Fruit fly (Drosophila melanogaster) whole organism, embryonic: ENCODE data around the gene CG18581.

Experiments used
- Abd-B ChIP-seq: fragments of 200-800 bp; sonication (Bioruptor generic); optimal IDR thresholded peaks from 2 replicates; lab custom pipeline; 2018; ENCODE audit warnings: missing biosample characterization, mild to moderate bottlenecking, missing genetic modification characterization, moderate library complexity
- Asciz ChIP-seq: fragments of 200-800 bp; sonication (Bioruptor generic); optimal IDR thresholded peaks from 2 replicates; lab custom pipeline; 2017; ENCODE audit warnings: missing biosample characterization, mild to moderate bottlenecking, missing genetic modification characterization, missing genetic modification reagents
- Atf3 ChIP-seq: fragments of 200-800 bp; sonication (Bioruptor generic); optimal IDR thresholded peaks from 3 replicates; lab custom pipeline; 2016; ENCODE audit warnings: missing biosample characterization, missing genetic modification characterization
- BtbVII ChIP-seq: fragments of 200-800 bp; sonication (Bioruptor generic); optimal IDR thresholded peaks from 3 replicates; lab custom pipeline; 2017; ENCODE audit warnings: missing biosample characterization, mild to moderate bottlenecking, missing genetic modification characterization
- CG11504 ChIP-seq: fragments of 200-800 bp; sonication (Bioruptor generic); optimal IDR thresholded peaks from 3 replicates; lab custom pipeline; 2019; ENCODE audit warnings: missing biosample characterization, mild to moderate bottlenecking, missing genetic modification characterization, moderate library complexity
- CG12071 ChIP-seq: fragments of 200-800 bp; sonication (Bioruptor generic); optimal IDR thresholded peaks from 3 replicates; lab custom pipeline; 2018; ENCODE audit warnings: missing biosample characterization, mild to moderate bottlenecking, missing genetic modification characterization
- CG12155 ChIP-seq: fragments of 200-800 bp; sonication (Bioruptor generic); optimal IDR thresholded peaks from 3 replicates; lab custom pipeline; 2016; ENCODE audit warnings: missing biosample characterization, missing genetic modification characterization
- CG13296 ChIP-seq: fragments of 200-800 bp; sonication (Bioruptor generic); optimal IDR thresholded peaks from 3 replicates; lab custom pipeline; 2018; ENCODE audit warnings: missing biosample characterization, mild to moderate bottlenecking, missing genetic modification characterization
- CG13424 ChIP-seq: fragments of 200-800 bp; sonication (Bioruptor generic); optimal IDR thresholded peaks from 2 replicates; lab custom pipeline; 2019; ENCODE audit warnings: missing biosample characterization, mild to moderate bottlenecking, missing genetic modification characterization, moderate library complexity
- CG13624 ChIP-seq: fragments of 200-800 bp; sonication (Bioruptor generic); optimal IDR thresholded peaks from 2 replicates; lab custom pipeline; 2016; ENCODE audit warnings: missing biosample characterization, missing genetic modification characterization
- CG15514 ChIP-seq: fragments of 200-800 bp; sonication (Bioruptor generic); optimal IDR thresholded peaks from 3 replicates; lab custom pipeline; 2017; ENCODE audit warnings: missing biosample characterization, missing genetic modification characterization, mild to moderate bottlenecking, moderate library complexity, missing genetic modification reagents
- CG17328 ChIP-seq: fragments of 200-800 bp; sonication (Bioruptor generic); IDR thresholded peaks from 2 replicates; pipeline ENCODE4 v1.3.6; 2022; ENCODE audit warnings: missing biosample characterization, missing genetic modification characterization
- CG17829 ChIP-seq: fragments of 200-800 bp; optimal IDR thresholded peaks from 2 replicates; lab custom pipeline; 2019; ENCODE audit warnings: missing biosample characterization, mild to moderate bottlenecking, missing genetic modification characterization, moderate library complexity
- CG1792 ChIP-seq: fragments of 200-800 bp; sonication (Bioruptor generic); optimal IDR thresholded peaks from 2 replicates; lab custom pipeline; 2016; ENCODE audit warnings: missing biosample characterization, missing genetic modification characterization
- CG18476 ChIP-seq: fragments of 200-800 bp; sonication (Bioruptor generic); optimal IDR thresholded peaks from 2 replicates; lab custom pipeline; 2016; ENCODE audit warnings: missing biosample characterization, mild to moderate bottlenecking, missing genetic modification characterization
- CG2199 ChIP-seq: fragments of 200-800 bp; sonication (Bioruptor generic); IDR thresholded peaks from 3 replicates; pipeline ENCODE4 v1.3.6; 2022; ENCODE audit warnings: missing biosample characterization, missing genetic modification characterization
- CG2202 ChIP-seq: fragments of 200-800 bp; sonication (Bioruptor generic); optimal IDR thresholded peaks from 2 replicates; lab custom pipeline; 2018; ENCODE audit warnings: missing biosample characterization, mild to moderate bottlenecking, missing genetic modification characterization
- CG3163 ChIP-seq: fragments of 200-800 bp; sonication (Bioruptor generic); optimal IDR thresholded peaks from 3 replicates; lab custom pipeline; 2016; ENCODE audit warnings: missing biosample characterization, missing genetic modification characterization
- CG32532 ChIP-seq: fragments of 200-800 bp; sonication (Bioruptor generic); IDR thresholded peaks from 2 replicates; pipeline ENCODE4 v1.3.6; 2022; ENCODE audit warnings: missing biosample characterization, missing genetic modification characterization
- CG33213 ChIP-seq: fragments of 200-800 bp; sonication (Bioruptor generic); optimal IDR thresholded peaks from 3 replicates; lab custom pipeline; 2016; ENCODE audit warnings: missing biosample characterization, missing genetic modification characterization
- CG34422 ChIP-seq: fragments of 200-800 bp; sonication (Bioruptor generic); IDR thresholded peaks from 3 replicates; pipeline ENCODE4 v1.3.6; 2022; ENCODE audit warnings: missing biosample characterization, missing genetic modification characterization
- CG4424 ChIP-seq: fragments of 200-800 bp; sonication (Bioruptor generic); optimal IDR thresholded peaks from 3 replicates; lab custom pipeline; 2016; ENCODE audit warnings: missing biosample characterization, missing genetic modification characterization
- CG6791 ChIP-seq: fragments of 200-800 bp; sonication (Bioruptor generic); IDR thresholded peaks from 3 replicates; pipeline ENCODE4 v1.3.6; 2022; ENCODE audit warnings: missing biosample characterization, missing genetic modification characterization; ENCODE audit not compliant: partially characterized antibody
- CG7987 ChIP-seq: fragments of 200-800 bp; sonication (Bioruptor generic); optimal IDR thresholded peaks from 2 replicates; lab custom pipeline; 2018; ENCODE audit warnings: missing biosample characterization, mild to moderate bottlenecking, missing genetic modification characterization, moderate library complexity
- CrebB ChIP-seq: fragments of 200-800 bp; sonication (Bioruptor generic); optimal IDR thresholded peaks from 3 replicates; lab custom pipeline; 2018; ENCODE audit warnings: missing biosample characterization, mild to moderate bottlenecking, missing genetic modification characterization
- Dp ChIP-seq: fragments of 200-800 bp; sonication (Bioruptor generic); optimal IDR thresholded peaks from 2 replicates; lab custom pipeline; 2018; ENCODE audit warnings: missing biosample characterization, mild to moderate bottlenecking, missing genetic modification characterization, moderate library complexity
- E2f2 ChIP-seq: fragments of 200-800 bp; sonication (Bioruptor generic); IDR thresholded peaks from 2 replicates; pipeline ENCODE4 v1.3.6; 2022; ENCODE audit warnings: missing biosample characterization, missing genetic modification characterization
- Fer3 ChIP-seq: fragments of 200-800 bp; sonication (Bioruptor generic); optimal IDR thresholded peaks from 2 replicates; lab custom pipeline; 2018; ENCODE audit warnings: missing biosample characterization, mild to moderate bottlenecking, missing genetic modification characterization, moderate library complexity
- HmgZ ChIP-seq: fragments of 200-800 bp; sonication (Bioruptor generic); optimal IDR thresholded peaks from 2 replicates; lab custom pipeline; 2018; ENCODE audit warnings: missing biosample characterization, mild to moderate bottlenecking, missing genetic modification characterization
- Med ChIP-seq: fragments of 200-800 bp; sonication (Bioruptor generic); peaks from one replicate; lab custom pipeline; 2016; ENCODE audit warnings: missing biosample characterization, missing genetic modification characterization, mild to moderate bottlenecking, inconsistent platforms, moderate library complexity
- Mrtf ChIP-seq: fragments of 200-800 bp; sonication (Bioruptor generic); IDR thresholded peaks from 3 replicates; pipeline ENCODE4 v1.3.6; 2022; ENCODE audit warnings: missing biosample characterization, missing genetic modification characterization
- NC2α ChIP-seq: fragments of 200-800 bp; sonication (Bioruptor generic); optimal IDR thresholded peaks from 2 replicates; lab custom pipeline; 2016; ENCODE audit warnings: missing biosample characterization, missing genetic modification characterization
- Sox102F ChIP-seq: fragments of 200-800 bp; sonication (Bioruptor generic); optimal IDR thresholded peaks from 2 replicates; lab custom pipeline; 2018; ENCODE audit warnings: missing biosample characterization, mild to moderate bottlenecking, missing genetic modification characterization, moderate library complexity
- abd-A ChIP-seq: fragments of 200-800 bp; sonication (Bioruptor generic); optimal IDR thresholded peaks from 3 replicates; lab custom pipeline; 2019; ENCODE audit warnings: missing biosample characterization, mild to moderate bottlenecking, missing genetic modification characterization, moderate library complexity
- ap ChIP-seq: fragments of 200-800 bp; sonication (Bioruptor generic); IDR thresholded peaks from 2 replicates; pipeline ENCODE4 v1.3.6; 2022; ENCODE audit warnings: missing biosample characterization, missing genetic modification characterization
- ase ChIP-seq: fragments of 200-800 bp; sonication (Bioruptor generic); IDR thresholded peaks from 3 replicates; pipeline ENCODE4 v1.3.6; 2022; ENCODE audit warnings: missing biosample characterization, missing genetic modification characterization
- ato ChIP-seq: fragments of 200-800 bp; sonication (Bioruptor generic); IDR thresholded peaks from 2 replicates; pipeline ENCODE4 v1.3.6; 2022; ENCODE audit warnings: missing biosample characterization, missing genetic modification characterization; ENCODE audit not compliant: partially characterized antibody
- bowl ChIP-seq: fragments of 200-800 bp; sonication (Bioruptor generic); IDR thresholded peaks from 2 replicates; pipeline ENCODE4 v1.3.6; 2022; ENCODE audit warnings: missing biosample characterization, missing genetic modification characterization
- chif ChIP-seq, 2 experiments: fragments of 200-800 bp; sonication (Bioruptor generic); optimal IDR thresholded peaks; 3 replicates each; lab custom pipeline; 2016; ENCODE audit warnings: missing biosample characterization in 2 of 2, missing genetic modification characterization in 2 of 2
- ci ChIP-seq: fragments of 200-800 bp; sonication (Bioruptor generic); IDR thresholded peaks from 3 replicates; pipeline ENCODE4 v1.3.6; 2022; ENCODE audit warnings: missing biosample characterization, missing genetic modification characterization
- crp ChIP-seq, 2 experiments: fragments of 200-800 bp; sonication (Bioruptor generic); optimal IDR thresholded peaks; 2 replicates in 1 of 2; 3 replicates in 1 of 2; lab custom pipeline; 2017; ENCODE audit warnings: missing biosample characterization in 2 of 2, missing genetic modification characterization in 2 of 2, mild to moderate bottlenecking in 1 of 2, moderate library complexity in 1 of 2
- fru ChIP-seq: fragments of >200 bp; optimal IDR thresholded peaks from 2 replicates; lab custom pipeline; 2017
- gce ChIP-seq: fragments of 200-800 bp; sonication (Bioruptor generic); IDR thresholded peaks from 3 replicates; pipeline ENCODE4 v1.3.6; 2022; ENCODE audit warnings: missing biosample characterization, missing genetic modification characterization
- lola ChIP-seq, 3 experiments: fragments of >200 bp in 2 of 3; fragments of 200-800 bp in 1 of 3; sonication (Bioruptor generic) in 1 of 3; optimal IDR thresholded peaks; 2 replicates each; lab custom pipeline; 2017 to 2019; ENCODE audit warnings: missing biosample characterization in 3 of 3, missing genetic modification characterization in 3 of 3, mild to moderate bottlenecking in 1 of 3, moderate library complexity in 1 of 3
- otp ChIP-seq: fragments of 200-800 bp; sonication (Bioruptor generic); IDR thresholded peaks from 3 replicates; pipeline ENCODE4, ENCODE4 v1.3.6; 2022; ENCODE audit warnings: missing biosample characterization, missing genetic modification characterization
- run ChIP-seq: fragments of 200-800 bp; sonication (Bioruptor generic); optimal IDR thresholded peaks from 3 replicates; lab custom pipeline; 2018; ENCODE audit warnings: missing biosample characterization, mild to moderate bottlenecking, missing genetic modification characterization
- tgo ChIP-seq: fragments of 200-800 bp; sonication (Bioruptor generic); IDR thresholded peaks from 3 replicates; pipeline ENCODE4 v1.3.6; 2022; ENCODE audit warnings: missing biosample characterization, missing genetic modification characterization
- twi ChIP-seq: fragments of 200-800 bp; optimal IDR thresholded peaks from 2 replicates; lab custom pipeline; 2019; ENCODE audit warnings: missing biosample characterization, mild to moderate bottlenecking, missing genetic modification characterization, moderate library complexity
- zen ChIP-seq: fragments of 200-800 bp; sonication (Bioruptor generic); optimal IDR thresholded peaks from 3 replicates; lab custom pipeline; 2018; ENCODE audit warnings: missing biosample characterization, mild to moderate bottlenecking, missing genetic modification characterization, moderate library complexity

Gene CG18581

dm6 chr3L:15011638-15012335 is 38.2 kb downstream of the CG18581 start (continued):
- TF ChIP-seq E2f2 (0 out of 2 replicates have a peak, but pooled peaks have one; percentile 44), CrebB (tag; lab: Kevin White, UChicago) (peak; percentile 71), CG12071 (GFP tag; lab: Kevin White, UChicago) (peak; percentile 41), gce (peak; percentile 45; the same call in 1 of the 3 replicates), twi (tag; lab: Kevin White, UChicago) (peak; percentile 61), CG34422 (GFP tag; lab: Robert Waterston, UW) (peak; percentile 57; the same call in 1 of the 3 replicates), Dp (no peak), zen (tag; lab: Kevin White, UChicago) (peak; percentile 77), CG12155 (GFP tag; lab: Kevin White, UChicago) (peak; percentile 63), ap (GFP tag; lab: Robert Waterston, UW) (peak; percentile 56; the same call in 1 of the 2 replicates), CG7987 (GFP tag; lab: Kevin White, UChicago) (peak; percentile 31), ci (GFP tag; lab: Robert Waterston, UW) (peak; percentile 86), BtbVII (GFP tag; lab: Kevin White, UChicago) (peak; percentile 61), CG13624 (GFP tag; lab: Kevin White, UChicago) (peak; percentile 4), CG3163 (GFP tag; lab: Kevin White, UChicago) (no peak), run (peak; percentile 63), CG15514 (GFP tag; lab: Kevin White, UChicago) (peak; percentile 38), NC2α (GFP tag; lab: Kevin White, UChicago) (no peak), Fer3 (tag; lab: Kevin White, UChicago) (peak; percentile 75), lola (GFP tag; optimal IDR thresholded peaks at IDR 0.05; lab: Kevin White, UChicago) (peak in 1 of 3 experiments; percentile 80), CG4424 (peak; percentile 78), chif (GFP tag; optimal IDR thresholded peaks at IDR 0.05; lab: Kevin White, UChicago) (peak; percentile 7 to 57), Mrtf (GFP tag; lab: Robert Waterston, UW) (no peak), tgo (GFP tag; lab: Robert Waterston, UW) (peak; percentile 82), CG13424 (tag; lab: Kevin White, UChicago) (peak; percentile 80), otp (GFP tag; lab: Robert Waterston, UW) (peak; percentile 46; the same call in 1 of the 3 replicates), CG1792 (peak; percentile 62), CG2199 (peak; percentile 69; the same call in 1 of the 3 replicates), abd-A (tag; lab: Kevin White, UChicago) (no peak), Abd-B (GFP tag; lab: Kevin White, UChicago) (peak; percentile 87), CG33213 (GFP tag; lab: Kevin White, UChicago) (no peak), fru (lab: Kevin White, UChicago) (no peak), Sox102F (GFP tag; lab: Kevin White, UChicago) (peak; percentile 86), CG18476 (GFP tag; lab: Kevin White, UChicago) (peak; percentile 38), bowl (no peak), CG32532 (GFP tag; lab: Robert Waterston, UW) (peak; percentile 57; the same call in 1 of the 2 replicates), CG11504 (peak; percentile 89), CG2202 (tag; lab: Kevin White, UChicago) (peak; percentile 36), Med (GFP tag; lab: Kevin White, UChicago) (peak; percentile 82), CG13296 (GFP tag; lab: Kevin White, UChicago) (peak; percentile 71), CG17829 (tag; lab: Kevin White, UChicago) (peak; percentile 88), Asciz (GFP tag; lab: Kevin White, UChicago) (peak; percentile 78), Atf3 (GFP tag; lab: Kevin White, UChicago) (no peak), HmgZ (tag; lab: Kevin White, UChicago) (peak; percentile 45), CG17328 (GFP tag; lab: Robert Waterston, UW) (peak; percentile 75), crp (GFP tag; optimal IDR thresholded peaks at IDR 0.05; lab: Kevin White, UChicago) (no peak), ase (GFP tag; lab: Robert Waterston, UW) (peak; percentile 68; the same call in 1 of the 3 replicates), CG6791 (GFP tag; lab: Robert Waterston, UW) (no peak), ato (no peak)
